Worm (Caenorhabditis elegans): ENCODE results near the gene hgrs-1.

Gene hgrs-1

DNA sequence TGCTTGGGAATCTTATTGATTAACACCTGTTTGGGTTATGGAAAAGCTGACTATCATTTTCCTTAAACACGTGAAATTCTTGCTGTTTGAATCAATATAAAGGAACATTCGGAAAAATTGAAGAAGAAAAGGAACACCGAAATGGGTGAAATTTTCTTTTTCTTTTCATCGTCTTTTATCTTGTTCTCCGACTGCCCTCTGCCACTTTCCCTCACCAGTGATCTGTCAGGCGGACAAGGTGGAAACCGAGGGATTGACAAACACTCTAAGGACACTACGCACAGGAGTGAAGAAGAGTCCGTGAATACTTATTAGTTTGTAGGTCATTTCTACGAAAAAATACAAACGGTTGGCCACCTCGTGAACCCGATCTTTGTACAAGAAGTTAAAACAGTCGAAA is 27.4 kb upstream of the hgrs-1 start:
- TF ChIP-seq F55B11.4 (tag; optimal IDR thresholded peaks at IDR 0.05; ENCODE audit: borderline replicate concordance, insufficient read depth) (no peak), attf-3 (GFP tag; conservative IDR thresholded peaks at IDR 0.05) (0 out of 2 replicates have a peak, but pooled peaks have one; percentile 34)

DNA sequence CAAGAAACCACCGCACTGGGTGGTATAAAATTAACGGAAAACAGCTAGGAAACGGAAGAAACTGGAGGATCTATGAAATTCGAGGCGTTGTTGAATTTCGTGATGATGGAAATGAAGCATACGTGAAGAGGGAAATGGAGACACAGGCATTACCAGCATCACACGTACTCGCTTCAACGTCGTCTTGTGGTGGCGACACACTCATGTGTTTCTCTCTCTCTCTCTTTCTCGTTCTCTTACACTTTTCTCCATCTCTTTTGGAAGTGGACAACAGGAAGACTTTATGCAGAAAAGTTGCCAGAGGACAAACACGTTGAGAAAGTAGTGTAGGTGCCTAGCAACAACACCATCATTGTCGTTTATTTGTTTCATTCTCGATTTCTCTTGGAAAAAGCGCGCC is 26.6 kb upstream of the hgrs-1 start:
- no peak for TF ChIP-seq dox-1 (GFP tag; IDR thresholded peaks at IDR 0.05)
- peak; percentile 17; the same call in 1 of the 2 replicates for TF ChIP-seq hmg-1.2 (GFP tag; IDR thresholded peaks at IDR 0.05)
- TF ChIP-seq F10E7.11 (tag; optimal IDR thresholded peaks at IDR 0.05): no peak
- TF ChIP-seq akir-1 (GFP tag; optimal IDR thresholded peaks at IDR 0.05): no peak
- no peak for TF ChIP-seq madf-8 (GFP tag; conservative IDR thresholded peaks at IDR 0.05)
- TF ChIP-seq F23B12.7 (tag; optimal IDR thresholded peaks at IDR 0.05; ENCODE audit: insufficient read depth): no peak
- TF ChIP-seq lag-1 (GFP tag; IDR thresholded peaks at IDR 0.05): no peak
- TF ChIP-seq nhr-80 (tag; optimal IDR thresholded peaks at IDR 0.05): peak; percentile 6
- TF ChIP-seq cebp-1 (GFP tag; IDR thresholded peaks at IDR 0.05): no peak
- peak; percentile 27 for TF ChIP-seq cebp-1 (tag; optimal IDR thresholded peaks at IDR 0.05)
- no peak for TF ChIP-seq attf-6 (GFP tag; IDR thresholded peaks at IDR 0.05)

DNA sequence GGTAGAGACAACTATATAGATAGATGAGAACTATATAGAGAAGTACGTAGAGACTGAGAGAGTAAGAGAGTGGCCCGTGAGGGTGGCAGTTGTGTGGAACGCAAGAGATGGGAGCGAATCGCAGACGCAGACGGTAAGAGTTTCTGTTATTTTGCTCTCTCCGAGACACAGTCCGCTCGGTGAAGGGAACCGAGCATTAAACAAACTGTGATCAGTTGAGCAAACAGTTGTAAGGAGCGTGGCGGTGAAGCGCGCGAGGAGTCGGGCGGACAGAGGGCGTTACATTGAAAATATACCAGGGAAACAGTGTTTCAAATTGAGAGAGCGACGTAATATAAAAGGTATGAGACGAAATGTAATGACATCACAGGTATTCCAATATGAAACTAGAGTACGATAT is 23.7 kb upstream of the hgrs-1 start:
- 0 out of 2 replicates have a peak, but pooled peaks have one; percentile 43 for TF ChIP-seq F37B4.10 (GFP tag; IDR thresholded peaks at IDR 0.05)
- peak; percentile 83 for TF ChIP-seq atf-7 (tag; optimal IDR thresholded peaks at IDR 0.05)
- no peak for TF ChIP-seq snpc-4 (GFP tag; optimal IDR thresholded peaks at IDR 0.05)
- TF ChIP-seq snpc-4 (tag; optimal IDR thresholded peaks at IDR 0.05): peak in 2 of 4 experiments; percentile 53
- no peak for TF ChIP-seq egl-18 (GFP tag; IDR thresholded peaks at IDR 0.05)
- TF ChIP-seq nfyb-1 (GFP tag; IDR thresholded peaks at IDR 0.05): peak; percentile 59; the same call in 1 of the 2 replicates
- TF ChIP-seq tlf-1 (GFP tag; optimal IDR thresholded peaks at IDR 0.05): peak; percentile 3
- TF ChIP-seq Y79H2A.3 (GFP tag; conservative IDR thresholded peaks at IDR 0.05): no peak
- peak; percentile 9 for TF ChIP-seq tbp1 (GFP tag; optimal IDR thresholded peaks at IDR 0.05)
- TF ChIP-seq nhr-90 (tag; optimal IDR thresholded peaks at IDR 0.05): peak; percentile 39
- TF ChIP-seq nhr-80 (tag; optimal IDR thresholded peaks at IDR 0.05): peak; percentile 96
- TF ChIP-seq mcd-1 (GFP tag; IDR thresholded peaks at IDR 0.05): peak; percentile 45
- TF ChIP-seq dox-1 (GFP tag; IDR thresholded peaks at IDR 0.05): peak; percentile 60
- TF ChIP-seq lin-40 (tag; optimal IDR thresholded peaks at IDR 0.05): peak; percentile 40
- TF ChIP-seq repo-1 (tag; optimal IDR thresholded peaks at IDR 0.05): peak; percentile 33
- TF ChIP-seq hmg-1.2 (GFP tag; IDR thresholded peaks at IDR 0.05): peak; percentile 63
- TF ChIP-seq aptf-3 (GFP tag; IDR thresholded peaks at IDR 0.05): no peak
- peak; percentile 82 for TF ChIP-seq zfh-2 (GFP tag; conservative IDR thresholded peaks at IDR 0.05)
- TF ChIP-seq ztf-22 (GFP tag; optimal IDR thresholded peaks at IDR 0.05): peak; percentile 30
- peak; percentile 1 for TF ChIP-seq ztf-18 (tag; optimal IDR thresholded peaks at IDR 0.05)
- peak; percentile 45 for TF ChIP-seq attf-5 (GFP tag; optimal IDR thresholded peaks at IDR 0.05)
- peak; percentile 17 for TF ChIP-seq lin-54 (GFP tag; optimal IDR thresholded peaks at IDR 0.05)
- TF ChIP-seq ceh-79 (tag; optimal IDR thresholded peaks at IDR 0.05): no peak
- TF ChIP-seq snpc-1.1 (tag; optimal IDR thresholded peaks at IDR 0.05; ENCODE audit: insufficient read depth): no peak
- no peak for TF ChIP-seq F23B12.7 (tag; optimal IDR thresholded peaks at IDR 0.05; ENCODE audit: insufficient read depth)
- peak; percentile 50 for TF ChIP-seq ets-4 (GFP tag; optimal IDR thresholded peaks at IDR 0.05)
- no peak for TF ChIP-seq ztf-3 (GFP tag; optimal IDR thresholded peaks at IDR 0.05)
- TF ChIP-seq madf-10 (tag; optimal IDR thresholded peaks at IDR 0.05): peak; percentile 15
- TF ChIP-seq B0336.3 (GFP tag; IDR thresholded peaks at IDR 0.05): peak; percentile 66
- no peak for TF ChIP-seq cebp-1 (GFP tag; IDR thresholded peaks at IDR 0.05)
- peak; percentile 61 for TF ChIP-seq cebp-1 (tag; optimal IDR thresholded peaks at IDR 0.05)
- peak in 1 of 2 experiments; percentile 14 for TF ChIP-seq let-607 (tag; optimal IDR thresholded peaks at IDR 0.05)
